Worm (Caenorhabditis elegans) whole organism, young adult: ENCODE results near the gene bud-13.

Source experiments
- B0019.2 ChIP-seq: fragments of 200-800 bp; sonication (Bioruptor generic); conservative IDR thresholded peaks from 2 replicates; pipeline ENCODE4 v1.3.6; 2022; ENCODE audit warnings: missing genetic modification reagents, missing genetic modification characterization, missing compliant biosample characterization
- F37B4.10 ChIP-seq: fragments of 200-800 bp; sonication (Bioruptor generic); IDR thresholded peaks from 2 replicates; pipeline ENCODE4 v1.3.6; 2022; ENCODE audit warnings: missing genetic modification characterization, missing compliant biosample characterization
- F55B11.4 ChIP-seq: sonication (generic microtip); optimal IDR thresholded peaks from 2 replicates; lab custom pipeline; 2016; ENCODE audit warnings: missing compliant biosample characterization, missing genetic modification characterization, borderline replicate concordance; ENCODE audit not compliant: insufficient read depth
- efl-1 ChIP-seq: fragments of 150-350 bp; optimal IDR thresholded peaks from 2 replicates; lab custom pipeline; 2014; ENCODE audit warnings: missing biosample characterization, missing genetic modification reagents, missing genetic modification characterization
- tbp1 ChIP-seq: fragments of 200-800 bp; sonication (Bioruptor generic); optimal IDR thresholded peaks from 2 replicates; lab custom pipeline; 2018; ENCODE audit warnings: mild to moderate bottlenecking, missing genetic modification characterization, missing compliant biosample characterization
- unc-62 ChIP-seq: fragments of 150-350 bp; optimal IDR thresholded peaks from 2 replicates; lab custom pipeline; 2014; ENCODE audit warnings: missing biosample characterization, missing genetic modification reagents, missing genetic modification characterization

ce11 chrIII:8974835-8975234, 7.3 kb upstream of the bud-13 start:
- TF ChIP-seq F55B11.4 (tag; lab: Kevin White, UChicago) (no peak), F37B4.10 (GFP tag; lab: Robert Waterston, UW) (no peak), B0019.2 (GFP tag; lab: Robert Waterston, UW) (no peak), tbp1 (GFP tag; lab: Kevin White, UChicago) (no peak), efl-1 (GFP tag; lab: Kevin White, UChicago) (no peak), unc-62 (GFP tag; lab: Kevin White, UChicago) (no peak)
